Worm (Caenorhabditis elegans) whole organism, early embryonic: ENCODE measurements around the gene ZK1236.9.

Experiments
- B0310.2 ChIP-seq: sonication (generic microtip); optimal IDR thresholded peaks from 2 replicates; lab custom pipeline; 2016; ENCODE audit warnings: mild to moderate bottlenecking, missing genetic modification characterization, missing compliant biosample characterization
- F13C5.2 ChIP-seq: sonication (generic microtip); optimal IDR thresholded peaks from 2 replicates; lab custom pipeline; 2017; ENCODE audit warnings: mild to moderate bottlenecking, missing genetic modification characterization, inconsistent platforms, missing compliant biosample characterization
- aly-1 ChIP-seq: sonication (generic microtip); optimal IDR thresholded peaks from 2 replicates; lab custom pipeline; 2016; ENCODE audit warnings: missing genetic modification characterization, missing compliant biosample characterization
- ama-1 ChIP-seq: fragments of 150-350 bp; optimal IDR thresholded peaks from 2 replicates; lab custom pipeline; 2014
- ceh-13 ChIP-seq: fragments of 200-800 bp; sonication (Bioruptor generic); optimal IDR thresholded peaks from 2 replicates; lab custom pipeline; 2018; ENCODE audit warnings: mild to moderate bottlenecking, missing genetic modification characterization, missing compliant biosample characterization
- ceh-36 ChIP-seq: sonication (generic microtip); optimal IDR thresholded peaks from 2 replicates; lab custom pipeline; 2016; ENCODE audit warnings: missing genetic modification characterization, inconsistent platforms, missing compliant biosample characterization
- ets-7 ChIP-seq: sonication (generic microtip); optimal IDR thresholded peaks from 2 replicates; lab custom pipeline; 2016; ENCODE audit warnings: missing genotype, missing genetic modification characterization, missing compliant biosample characterization
- flt-1 ChIP-seq: fragments of 200-800 bp; sonication (Bioruptor generic); IDR thresholded peaks from 2 replicates; pipeline ENCODE4 v1.3.6; 2022; ENCODE audit warnings: missing genetic modification characterization, missing compliant biosample characterization
- hmbx-1 ChIP-seq: sonication (generic microtip); optimal IDR thresholded peaks from 2 replicates; lab custom pipeline; 2016; ENCODE audit warnings: mild to moderate bottlenecking, missing genetic modification characterization, missing compliant biosample characterization
- hmg-4 ChIP-seq: fragments of 200-800 bp; sonication (Bioruptor generic); optimal IDR thresholded peaks from 2 replicates; lab custom pipeline; 2018; ENCODE audit warnings: mild to moderate bottlenecking, missing genetic modification characterization, missing compliant biosample characterization
- hnd-1 ChIP-seq: sonication (generic microtip); optimal IDR thresholded peaks from 2 replicates; lab custom pipeline; 2016; ENCODE audit warnings: missing genetic modification characterization, missing compliant biosample characterization
- pes-1 ChIP-seq: fragments of 200-800 bp; sonication (Bioruptor generic); IDR thresholded peaks from 2 replicates; pipeline ENCODE4 v1.3.6; 2022; ENCODE audit warnings: missing genetic modification reagents, missing genetic modification characterization, missing compliant biosample characterization
- scrt-1 ChIP-seq: fragments of 200-800 bp; sonication (Bioruptor generic); IDR thresholded peaks from 2 replicates; pipeline ENCODE4 v1.3.6; 2022; ENCODE audit warnings: missing genetic modification characterization, missing compliant biosample characterization
- sea-1 ChIP-seq: fragments of 200-800 bp; sonication (Bioruptor generic); conservative IDR thresholded peaks from 2 replicates; pipeline ENCODE4 v1.3.6; 2022; ENCODE audit warnings: missing genetic modification characterization, missing compliant biosample characterization
- tbx-11 ChIP-seq: fragments of 200-800 bp; sonication (Bioruptor generic); IDR thresholded peaks from 2 replicates; pipeline ENCODE4 v1.3.6; 2022; ENCODE audit warnings: missing genetic modification characterization, missing compliant biosample characterization
- tbx-37 ChIP-seq: fragments of 200-800 bp; sonication (Bioruptor generic); conservative IDR thresholded peaks from 2 replicates; pipeline ENCODE4 v1.3.6; 2022; ENCODE audit warnings: missing genetic modification reagents, missing genetic modification characterization, missing compliant biosample characterization
- tra-4 ChIP-seq: sonication (generic microtip); optimal IDR thresholded peaks from 2 replicates; lab custom pipeline; 2017; ENCODE audit warnings: missing genetic modification characterization, missing compliant biosample characterization

ZK1236.9 gene

DNA sequence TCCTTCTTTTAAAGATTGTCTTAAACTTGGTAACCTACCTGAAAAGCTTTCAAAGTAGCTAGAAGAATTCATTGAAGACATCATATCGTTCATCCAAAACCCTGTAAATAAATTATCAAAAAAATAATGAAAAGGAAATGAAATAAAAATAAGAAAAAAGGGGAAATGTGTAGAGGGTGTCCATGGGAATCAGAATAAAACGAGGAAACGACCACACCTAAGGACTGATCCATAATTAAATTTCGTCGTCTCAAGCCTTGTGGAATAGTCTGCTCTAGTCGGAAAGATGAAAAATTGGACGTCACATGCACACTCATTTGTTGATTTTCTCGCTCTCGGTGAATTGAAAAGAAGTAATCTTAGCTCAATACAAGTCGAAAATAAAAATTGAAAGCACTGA, at the start of gene ZK1236.9:
Gene ZK1236.9 (minus strand): TSS at position 101 of the 400 bp plus-strand sequence.
- TF ChIP-seq hmg-4 (GFP tag; lab: Kevin White, UChicago) (no peak), scrt-1 (GFP tag; lab: Robert Waterston, UW) (no peak), B0310.2 (tag; lab: Kevin White, UChicago) (no peak), hmbx-1 (no peak), ets-7 (tag; lab: Kevin White, UChicago) (no peak), tbx-11 (no peak), flt-1 (GFP tag; lab: Robert Waterston, UW) (no peak), ceh-36 (tag; lab: Kevin White, UChicago) (no peak), tbx-37 (GFP tag; lab: Robert Waterston, UW) (no peak), hnd-1 (tag; lab: Kevin White, UChicago) (no peak)

DNA sequence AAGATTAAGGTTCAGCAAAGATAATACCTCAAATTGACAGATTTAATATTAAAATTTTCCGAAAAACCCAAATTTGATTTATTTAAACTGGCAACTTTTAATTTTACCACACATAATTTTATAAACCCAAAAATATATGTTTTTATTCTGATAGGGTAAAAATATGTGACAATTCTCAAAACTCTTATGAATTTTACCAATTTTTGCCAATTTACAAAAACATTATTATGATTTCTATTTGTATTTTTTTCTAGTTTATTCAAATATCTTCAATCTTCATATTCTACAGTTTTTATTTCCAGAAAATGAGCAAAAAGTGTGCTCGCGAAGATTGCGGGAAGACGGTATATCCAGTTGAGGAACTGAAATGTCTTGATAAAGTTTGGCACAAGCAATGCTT, 48.9 kb upstream of the ZK1236.9 start, which contains the start of gene F42H10.3:
Gene F42H10.3 (plus strand): TSS at position 301 of the 400 bp plus-strand sequence.
- TF ChIP-seq pes-1 (no peak), sea-1 (GFP tag; lab: Robert Waterston, UW) (no peak), ceh-36 (tag; lab: Kevin White, UChicago) (no peak), ama-1 (lab: Kevin White, UChicago) (no peak), hmbx-1 (no peak), B0310.2 (tag; lab: Kevin White, UChicago) (no peak), hmg-4 (GFP tag; lab: Kevin White, UChicago) (no peak), hnd-1 (tag; lab: Kevin White, UChicago) (no peak)

DNA sequence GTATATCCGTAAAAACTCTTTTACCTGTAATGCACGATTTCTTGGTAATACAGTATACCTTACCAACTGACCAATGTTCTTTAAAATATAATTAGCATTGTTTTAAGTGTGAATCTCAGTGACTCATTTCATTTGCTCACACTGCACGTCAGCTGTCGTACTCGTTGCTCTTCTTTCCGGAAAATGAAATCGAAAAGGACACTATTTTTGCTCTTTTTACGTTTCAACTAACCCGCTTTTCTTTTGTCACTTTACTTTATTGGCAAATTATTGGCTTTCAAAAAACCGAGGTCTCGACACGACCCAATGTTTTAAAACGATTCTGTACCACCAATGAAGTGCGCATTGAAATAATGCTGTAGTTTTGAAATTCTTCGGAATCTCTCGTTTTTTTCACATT, 45.4 kb upstream of the ZK1236.9 start, which contains the start of gene F42H10.6:
Gene F42H10.6 (minus strand): TSS at position 101 of the 400 bp plus-strand sequence.
- TF ChIP-seq tra-4: no peak
- TF ChIP-seq tbx-11: no peak
- no peak for TF ChIP-seq ceh-13
- TF ChIP-seq ama-1 (lab: Kevin White, UChicago): no peak
- TF ChIP-seq ets-7 (tag; lab: Kevin White, UChicago): no peak
- TF ChIP-seq pes-1: no peak
- no peak for TF ChIP-seq sea-1 (GFP tag; lab: Robert Waterston, UW)

DNA sequence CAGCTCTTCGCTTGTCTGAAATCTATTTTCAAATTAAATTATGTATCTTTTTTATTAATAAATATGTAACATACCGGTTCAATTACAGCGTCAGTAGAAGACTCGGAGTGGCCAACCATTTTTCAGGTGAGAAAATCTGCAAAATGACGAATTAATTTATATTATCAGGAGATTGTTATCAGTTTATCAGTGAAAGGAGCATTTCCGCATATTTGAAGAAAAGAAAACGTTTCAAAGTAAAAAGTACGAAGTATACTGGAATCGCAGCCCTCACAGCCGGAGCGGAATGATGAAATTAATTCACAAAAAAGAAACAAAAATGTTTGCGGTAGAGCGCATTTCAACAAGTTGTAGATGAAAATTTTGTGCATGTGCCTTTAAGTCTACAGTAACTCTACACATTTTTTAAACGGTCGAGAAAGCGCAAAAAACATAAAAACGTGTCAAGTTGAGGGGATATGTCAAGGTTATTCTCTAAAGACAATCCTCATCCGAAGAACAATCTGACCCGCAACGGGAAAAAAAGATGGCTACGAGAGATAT, 44.4 kb upstream of the ZK1236.9 start:
- TF ChIP-seq tbx-37 (GFP tag; lab: Robert Waterston, UW) (no peak), ceh-36 (tag; lab: Kevin White, UChicago) (no peak), hnd-1 (tag; lab: Kevin White, UChicago) (no peak), flt-1 (GFP tag; lab: Robert Waterston, UW) (no peak), ets-7 (tag; lab: Kevin White, UChicago) (no peak), tra-4 (no peak), B0310.2 (tag; lab: Kevin White, UChicago) (no peak), sea-1 (GFP tag; lab: Robert Waterston, UW) (no peak), hmg-4 (GFP tag; lab: Kevin White, UChicago) (no peak), aly-1 (tag; lab: Kevin White, UChicago) (no peak), ama-1 (lab: Kevin White, UChicago) (no peak), F13C5.2 (no peak), scrt-1 (GFP tag; lab: Robert Waterston, UW) (no peak)

DNA sequence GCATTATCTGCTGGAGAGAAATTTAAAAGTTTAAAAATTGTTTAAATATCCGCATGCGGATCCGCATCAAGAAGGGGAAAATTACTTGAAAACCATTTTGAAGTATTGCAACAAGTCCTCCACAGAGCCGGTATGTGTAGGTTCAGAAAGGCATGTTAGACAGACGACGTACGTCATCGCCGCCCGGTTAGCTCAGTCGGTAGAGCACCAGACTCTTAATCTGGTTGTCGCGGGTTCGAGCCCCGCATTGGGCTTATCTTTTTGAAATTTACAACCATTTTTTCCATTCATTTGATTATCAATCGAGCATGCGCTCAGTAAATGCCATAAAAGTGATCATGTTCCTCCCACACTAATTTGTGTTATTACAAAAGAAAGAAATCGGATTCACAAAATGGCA, 38.3 kb upstream of the ZK1236.9 start:
- TF ChIP-seq scrt-1 (GFP tag; lab: Robert Waterston, UW) (0 out of 2 replicates have a peak, but pooled peaks have one; percentile 16), tbx-37 (GFP tag; lab: Robert Waterston, UW) (no peak), ceh-13 (no peak), sea-1 (GFP tag; lab: Robert Waterston, UW) (0 out of 2 replicates have a peak, but pooled peaks have one; percentile 43)

DNA sequence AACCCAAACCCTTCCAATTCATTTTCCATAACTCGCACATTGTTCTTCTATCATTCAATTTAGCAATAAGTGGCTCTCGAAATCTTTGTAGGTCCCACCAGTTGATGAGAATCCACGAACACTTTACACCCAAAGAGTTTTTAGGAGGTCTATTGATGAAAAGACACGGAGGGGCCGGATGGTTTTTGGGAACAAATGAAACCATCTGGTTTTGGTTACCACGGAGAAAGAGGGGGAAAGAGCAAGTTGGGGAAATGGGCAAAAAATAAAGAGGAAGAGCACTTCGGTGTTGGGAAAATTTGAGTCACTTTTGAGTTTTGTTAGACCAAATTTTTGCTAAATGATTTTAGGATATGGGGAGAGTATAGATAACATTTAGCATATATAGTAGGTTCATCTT, 32.5 kb upstream of the ZK1236.9 start:
- TF ChIP-seq B0310.2 (tag; lab: Kevin White, UChicago): no peak
- TF ChIP-seq ama-1 (lab: Kevin White, UChicago): no peak
- TF ChIP-seq hmbx-1: no peak
- no peak for TF ChIP-seq hnd-1 (tag; lab: Kevin White, UChicago)
- TF ChIP-seq pes-1: no peak
- TF ChIP-seq sea-1 (GFP tag; lab: Robert Waterston, UW): no peak

DNA sequence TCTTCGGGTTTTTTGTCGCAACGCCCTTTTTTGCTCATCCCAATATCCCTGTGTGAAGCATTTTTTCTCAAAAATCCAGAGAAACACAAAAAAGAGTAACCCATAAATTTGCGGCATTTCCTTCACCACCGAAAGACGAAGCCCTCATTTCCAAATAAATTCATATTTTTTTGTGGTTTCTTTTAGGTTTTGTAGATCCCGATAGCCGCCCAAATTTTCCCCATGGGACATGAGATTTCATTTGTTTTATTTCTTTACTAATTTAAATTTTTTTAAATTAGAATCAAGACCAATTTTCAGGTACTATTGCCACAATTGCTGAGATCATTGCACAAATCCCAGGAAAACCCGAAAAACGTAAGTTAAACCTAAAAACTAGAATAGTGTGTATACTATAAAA, 31.8 kb upstream of the ZK1236.9 start, which contains the start of gene mig-39:
Gene mig-39 (plus strand): TSS at position 301 of the 400 bp plus-strand sequence.
- TF ChIP-seq pes-1 (no peak), hmg-4 (GFP tag; lab: Kevin White, UChicago) (no peak), flt-1 (GFP tag; lab: Robert Waterston, UW) (no peak), sea-1 (GFP tag; lab: Robert Waterston, UW) (no peak), hmbx-1 (no peak), scrt-1 (GFP tag; lab: Robert Waterston, UW) (no peak), aly-1 (tag; lab: Kevin White, UChicago) (no peak), ceh-36 (tag; lab: Kevin White, UChicago) (no peak)

DNA sequence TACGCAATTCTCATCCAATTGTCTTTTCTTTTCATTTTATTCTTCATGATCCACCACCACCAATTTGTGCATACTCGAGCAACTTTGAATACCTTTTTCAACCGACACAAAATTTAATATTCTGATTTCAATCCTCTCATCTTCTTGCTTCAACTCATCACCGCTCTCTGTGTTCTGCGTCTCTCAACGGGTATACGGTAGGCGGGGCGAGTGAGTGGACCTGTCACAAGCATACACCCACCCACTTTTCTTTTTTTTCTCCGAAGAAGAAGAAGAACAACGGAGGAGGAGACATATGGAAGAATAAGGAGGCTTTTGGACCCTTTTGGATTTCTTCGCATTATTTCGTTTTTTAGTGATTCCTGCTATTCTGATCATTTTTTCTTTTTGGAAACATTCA, 26.4 kb upstream of the ZK1236.9 start:
- TF ChIP-seq hnd-1 (tag; lab: Kevin White, UChicago) (no peak), ceh-36 (tag; lab: Kevin White, UChicago) (no peak), sea-1 (GFP tag; lab: Robert Waterston, UW) (no peak), hmg-4 (GFP tag; lab: Kevin White, UChicago) (no peak), F13C5.2 (no peak), B0310.2 (tag; lab: Kevin White, UChicago) (no peak), ceh-13 (no peak), flt-1 (GFP tag; lab: Robert Waterston, UW) (no peak)
